Worm (Caenorhabditis elegans) whole organism, early embryonic: ENCODE measurements around the gene F40D4.17.

Source experiments
- B0310.2 ChIP-seq: sonication (generic microtip); optimal IDR thresholded peaks from 2 replicates; lab custom pipeline; 2016; ENCODE audit warnings: mild to moderate bottlenecking, missing genetic modification characterization, missing compliant biosample characterization
- F13C5.2 ChIP-seq: sonication (generic microtip); optimal IDR thresholded peaks from 2 replicates; lab custom pipeline; 2017; ENCODE audit warnings: mild to moderate bottlenecking, missing genetic modification characterization, inconsistent platforms, missing compliant biosample characterization
- aly-1 ChIP-seq: sonication (generic microtip); optimal IDR thresholded peaks from 2 replicates; lab custom pipeline; 2016; ENCODE audit warnings: missing genetic modification characterization, missing compliant biosample characterization
- ama-1 ChIP-seq: fragments of 150-350 bp; optimal IDR thresholded peaks from 2 replicates; lab custom pipeline; 2014
- ceh-13 ChIP-seq: fragments of 200-800 bp; sonication (Bioruptor generic); optimal IDR thresholded peaks from 2 replicates; lab custom pipeline; 2018; ENCODE audit warnings: mild to moderate bottlenecking, missing genetic modification characterization, missing compliant biosample characterization
- ceh-36 ChIP-seq: sonication (generic microtip); optimal IDR thresholded peaks from 2 replicates; lab custom pipeline; 2016; ENCODE audit warnings: missing genetic modification characterization, inconsistent platforms, missing compliant biosample characterization
- ets-7 ChIP-seq: sonication (generic microtip); optimal IDR thresholded peaks from 2 replicates; lab custom pipeline; 2016; ENCODE audit warnings: missing genotype, missing genetic modification characterization, missing compliant biosample characterization
- flt-1 ChIP-seq: fragments of 200-800 bp; sonication (Bioruptor generic); IDR thresholded peaks from 2 replicates; pipeline ENCODE4 v1.3.6; 2022; ENCODE audit warnings: missing genetic modification characterization, missing compliant biosample characterization
- hmbx-1 ChIP-seq: sonication (generic microtip); optimal IDR thresholded peaks from 2 replicates; lab custom pipeline; 2016; ENCODE audit warnings: mild to moderate bottlenecking, missing genetic modification characterization, missing compliant biosample characterization
- hmg-4 ChIP-seq: fragments of 200-800 bp; sonication (Bioruptor generic); optimal IDR thresholded peaks from 2 replicates; lab custom pipeline; 2018; ENCODE audit warnings: mild to moderate bottlenecking, missing genetic modification characterization, missing compliant biosample characterization
- hnd-1 ChIP-seq: sonication (generic microtip); optimal IDR thresholded peaks from 2 replicates; lab custom pipeline; 2016; ENCODE audit warnings: missing genetic modification characterization, missing compliant biosample characterization
- pes-1 ChIP-seq: fragments of 200-800 bp; sonication (Bioruptor generic); IDR thresholded peaks from 2 replicates; pipeline ENCODE4 v1.3.6; 2022; ENCODE audit warnings: missing genetic modification reagents, missing genetic modification characterization, missing compliant biosample characterization
- scrt-1 ChIP-seq: fragments of 200-800 bp; sonication (Bioruptor generic); IDR thresholded peaks from 2 replicates; pipeline ENCODE4 v1.3.6; 2022; ENCODE audit warnings: missing genetic modification characterization, missing compliant biosample characterization
- sea-1 ChIP-seq: fragments of 200-800 bp; sonication (Bioruptor generic); conservative IDR thresholded peaks from 2 replicates; pipeline ENCODE4 v1.3.6; 2022; ENCODE audit warnings: missing genetic modification characterization, missing compliant biosample characterization
- tbx-11 ChIP-seq: fragments of 200-800 bp; sonication (Bioruptor generic); IDR thresholded peaks from 2 replicates; pipeline ENCODE4 v1.3.6; 2022; ENCODE audit warnings: missing genetic modification characterization, missing compliant biosample characterization
- tbx-37 ChIP-seq: fragments of 200-800 bp; sonication (Bioruptor generic); conservative IDR thresholded peaks from 2 replicates; pipeline ENCODE4 v1.3.6; 2022; ENCODE audit warnings: missing genetic modification reagents, missing genetic modification characterization, missing compliant biosample characterization
- tra-4 ChIP-seq: sonication (generic microtip); optimal IDR thresholded peaks from 2 replicates; lab custom pipeline; 2017; ENCODE audit warnings: missing genetic modification characterization, missing compliant biosample characterization

Gene F40D4.17

DNA sequence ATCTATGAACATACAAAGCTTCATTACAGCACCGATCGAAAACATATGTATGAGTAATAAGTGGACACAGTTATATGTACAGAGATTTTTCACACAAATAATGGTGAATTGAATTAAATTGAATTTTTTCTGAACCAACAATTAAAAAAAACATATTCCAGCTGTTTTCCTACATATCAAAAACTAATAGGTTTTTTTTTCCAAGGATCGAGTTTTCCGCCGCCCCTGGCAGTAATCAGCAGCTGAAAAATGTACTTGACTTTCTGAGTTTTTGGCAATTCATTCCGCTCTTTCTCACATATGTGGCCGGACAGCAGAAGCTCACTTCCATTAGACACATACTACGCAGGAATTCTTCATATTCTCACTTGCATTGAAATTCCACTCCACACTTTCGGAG, 23.2 kb upstream of the F40D4.17 start, which contains the start of gene srh-174:
Gene srh-174 (plus strand): TSS at position 301 of the 400 bp plus-strand sequence.
- TF ChIP-seq scrt-1 (GFP tag; lab: Robert Waterston, UW) (no peak), ets-7 (tag; lab: Kevin White, UChicago) (no peak), ceh-36 (tag; lab: Kevin White, UChicago) (no peak), tbx-37 (GFP tag; lab: Robert Waterston, UW) (no peak), sea-1 (GFP tag; lab: Robert Waterston, UW) (no peak), hmg-4 (no peak), hnd-1 (no peak), tbx-11 (no peak), pes-1 (GFP tag; lab: Robert Waterston, UW) (no peak), hmbx-1 (tag; lab: Kevin White, UChicago) (no peak), ceh-13 (GFP tag; lab: Kevin White, UChicago) (no peak), B0310.2 (tag; lab: Kevin White, UChicago) (no peak), ama-1 (lab: Kevin White, UChicago) (no peak), F13C5.2 (tag; lab: Kevin White, UChicago) (no peak)

DNA sequence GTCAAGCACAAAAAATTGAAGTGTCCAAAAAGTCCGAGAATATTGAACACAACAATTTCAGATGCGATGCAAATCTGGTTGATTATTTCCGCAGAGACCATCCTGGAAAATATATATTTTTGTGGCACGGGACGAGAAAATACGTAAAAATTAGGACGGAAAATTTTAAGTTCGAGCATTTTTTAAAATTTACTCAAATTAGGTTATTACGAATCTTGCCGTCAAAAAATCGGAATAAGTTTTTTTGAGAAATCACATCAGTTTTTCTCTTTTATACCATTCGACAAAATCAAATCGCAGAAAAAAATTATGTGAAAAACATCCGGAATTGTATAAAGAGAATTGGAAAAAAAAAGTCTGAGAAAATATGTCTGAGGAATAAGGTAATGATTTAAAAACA, 22.7 kb upstream of the F40D4.17 start, which contains the start of gene srsx-1:
Gene srsx-1 (minus strand): TSS at position 101 of the 400 bp plus-strand sequence.
- TF ChIP-seq hnd-1 (no peak), ets-7 (tag; lab: Kevin White, UChicago) (no peak), hmbx-1 (tag; lab: Kevin White, UChicago) (no peak), ceh-13 (GFP tag; lab: Kevin White, UChicago) (no peak), tra-4 (tag; lab: Kevin White, UChicago) (no peak), aly-1 (tag; lab: Kevin White, UChicago) (no peak), F13C5.2 (tag; lab: Kevin White, UChicago) (no peak), flt-1 (no peak), B0310.2 (tag; lab: Kevin White, UChicago) (no peak), ama-1 (lab: Kevin White, UChicago) (no peak), scrt-1 (GFP tag; lab: Robert Waterston, UW) (no peak), pes-1 (GFP tag; lab: Robert Waterston, UW) (no peak)

DNA sequence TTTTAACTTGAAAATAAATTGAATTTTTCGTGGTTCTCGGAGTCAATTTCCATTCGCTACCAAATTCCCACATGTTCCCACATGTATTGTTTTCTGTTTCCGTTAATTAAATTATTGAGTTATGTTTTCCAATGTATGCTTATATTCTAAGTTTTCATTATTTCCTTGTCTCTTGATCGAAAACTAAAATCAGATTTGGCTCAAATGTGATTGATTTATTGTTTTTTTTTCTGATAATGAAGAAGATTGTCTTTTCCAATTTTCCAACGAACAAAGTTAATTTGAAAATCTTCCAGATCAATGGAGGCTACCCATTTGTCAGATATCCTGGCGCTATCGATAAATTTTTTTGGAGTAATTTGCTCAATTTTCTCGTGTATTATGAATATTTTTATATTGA, 18.5 kb upstream of the F40D4.17 start, which contains the start of gene srbc-25:
Gene srbc-25 (plus strand): TSS at position 301 of the 400 bp plus-strand sequence.
- TF ChIP-seq tra-4 (tag; lab: Kevin White, UChicago) = no peak
- no peak for TF ChIP-seq tbx-37 (GFP tag; lab: Robert Waterston, UW)
- TF ChIP-seq sea-1 (GFP tag; lab: Robert Waterston, UW) = no peak
- no peak for TF ChIP-seq hnd-1
- TF ChIP-seq aly-1 (tag; lab: Kevin White, UChicago) = no peak
- TF ChIP-seq ceh-13 (GFP tag; lab: Kevin White, UChicago) = no peak
- TF ChIP-seq scrt-1 (GFP tag; lab: Robert Waterston, UW) = no peak
- TF ChIP-seq F13C5.2 (tag; lab: Kevin White, UChicago) = no peak
- no peak for TF ChIP-seq flt-1

DNA sequence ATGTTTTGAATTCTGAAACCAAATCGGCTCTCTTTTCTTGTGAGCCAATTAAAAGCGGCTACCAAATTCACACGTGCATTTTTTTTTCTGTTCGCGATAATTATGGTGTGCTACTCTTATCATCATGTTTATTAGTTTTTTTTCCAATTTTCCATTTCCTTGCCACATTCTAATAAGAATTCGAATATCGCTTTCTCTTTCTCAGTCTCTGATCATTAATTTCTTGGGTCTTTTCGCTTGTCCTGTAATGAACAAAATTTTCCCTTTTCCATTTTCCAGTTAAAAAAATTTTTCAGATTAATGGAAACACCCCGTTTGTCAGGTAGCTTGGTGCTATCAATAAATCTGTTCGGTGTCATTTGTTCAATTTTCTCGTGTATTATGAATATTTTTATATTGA, 16.3 kb upstream of the F40D4.17 start, which contains the start of gene srbc-26:
Gene srbc-26 (plus strand): TSS at position 301 of the 400 bp plus-strand sequence.
- TF ChIP-seq hmbx-1 (tag; lab: Kevin White, UChicago) = no peak

DNA sequence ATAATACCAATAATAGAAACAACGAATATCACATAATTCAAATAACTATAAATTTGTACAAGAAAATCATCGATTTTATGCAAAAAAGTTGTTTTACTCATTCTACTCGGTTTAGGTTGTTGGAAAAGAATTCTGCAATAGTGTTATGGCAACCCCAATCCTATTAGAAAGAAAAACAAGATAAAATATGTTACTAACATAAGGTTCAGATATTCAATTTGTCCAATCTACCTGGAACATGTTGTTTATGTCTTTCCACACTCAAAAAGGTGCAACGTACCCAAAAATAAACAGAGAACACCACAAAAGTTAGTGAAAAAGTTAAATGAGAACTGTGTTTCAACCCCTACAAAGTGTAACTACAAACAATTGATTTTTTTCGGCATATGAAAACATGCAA, 15.6 kb upstream of the F40D4.17 start, which contains the start of gene srw-51:
Gene srw-51 (minus strand): TSS at position 101 of the 400 bp plus-strand sequence.
- TF ChIP-seq F13C5.2 (tag; lab: Kevin White, UChicago) (no peak), aly-1 (tag; lab: Kevin White, UChicago) (no peak), B0310.2 (tag; lab: Kevin White, UChicago) (no peak), hnd-1 (no peak), scrt-1 (GFP tag; lab: Robert Waterston, UW) (no peak), flt-1 (no peak), sea-1 (GFP tag; lab: Robert Waterston, UW) (no peak), pes-1 (GFP tag; lab: Robert Waterston, UW) (no peak), ama-1 (lab: Kevin White, UChicago) (no peak), ceh-36 (tag; lab: Kevin White, UChicago) (no peak), tbx-37 (GFP tag; lab: Robert Waterston, UW) (no peak)

DNA sequence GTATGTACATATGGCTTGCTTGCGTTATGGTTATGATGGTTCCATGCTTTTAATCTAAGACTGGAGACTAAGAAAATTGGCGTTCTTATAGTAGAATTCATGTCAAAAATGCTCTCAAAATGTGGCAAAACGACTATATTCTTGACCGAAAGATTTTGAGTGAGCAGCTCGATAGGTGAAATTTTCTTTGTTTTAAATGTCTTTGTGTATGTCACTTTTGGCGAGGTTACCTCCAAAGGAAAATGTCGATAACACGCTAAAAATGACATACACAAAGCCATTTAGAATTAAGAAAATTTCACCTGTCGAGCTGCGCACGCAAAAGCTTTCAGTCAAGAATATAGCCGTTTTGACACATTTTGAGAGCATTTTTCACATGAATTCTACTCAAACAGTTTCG, 12.2 kb upstream of the F40D4.17 start, which contains the start of gene srz-66:
Gene srz-66 (minus strand): TSS at position 101 of the 400 bp plus-strand sequence.
- TF ChIP-seq tbx-37 (GFP tag; lab: Robert Waterston, UW) (no peak), hnd-1 (no peak), scrt-1 (GFP tag; lab: Robert Waterston, UW) (no peak), flt-1 (no peak), ets-7 (tag; lab: Kevin White, UChicago) (no peak), F13C5.2 (tag; lab: Kevin White, UChicago) (no peak)

DNA sequence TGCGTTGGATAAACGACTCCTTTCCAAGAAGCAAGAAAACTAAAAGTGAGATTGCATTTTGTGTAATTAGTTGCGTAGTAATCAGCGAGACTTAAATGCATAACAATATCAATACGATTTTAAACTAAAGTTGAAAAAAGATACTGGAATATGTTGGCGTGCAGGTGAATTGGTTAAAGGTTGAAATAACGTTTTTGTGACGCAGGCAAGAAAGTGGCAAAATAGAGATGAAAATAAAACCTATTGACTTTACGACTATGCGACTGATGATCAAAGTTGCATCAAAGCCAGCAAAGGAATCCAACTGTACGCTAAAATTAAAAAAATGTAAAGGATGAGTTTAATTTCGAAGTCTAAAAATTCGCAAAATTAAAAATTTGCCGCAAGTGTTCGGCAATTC, 10.2 kb upstream of the F40D4.17 start, which contains the start of gene srh-102:
Gene srh-102 (minus strand): TSS at position 101 of the 400 bp plus-strand sequence.
- TF ChIP-seq hmbx-1 (tag; lab: Kevin White, UChicago) (no peak), aly-1 (tag; lab: Kevin White, UChicago) (no peak), pes-1 (GFP tag; lab: Robert Waterston, UW) (no peak), tbx-11 (no peak), ets-7 (tag; lab: Kevin White, UChicago) (no peak), sea-1 (GFP tag; lab: Robert Waterston, UW) (no peak), tbx-37 (GFP tag; lab: Robert Waterston, UW) (no peak), ama-1 (lab: Kevin White, UChicago) (no peak), flt-1 (no peak), hmg-4 (no peak), ceh-36 (tag; lab: Kevin White, UChicago) (no peak), F13C5.2 (tag; lab: Kevin White, UChicago) (no peak), hnd-1 (no peak)
